Fruit fly (Drosophila melanogaster): ENCODE measurements around the gene hid.

Gene hid

DNA sequence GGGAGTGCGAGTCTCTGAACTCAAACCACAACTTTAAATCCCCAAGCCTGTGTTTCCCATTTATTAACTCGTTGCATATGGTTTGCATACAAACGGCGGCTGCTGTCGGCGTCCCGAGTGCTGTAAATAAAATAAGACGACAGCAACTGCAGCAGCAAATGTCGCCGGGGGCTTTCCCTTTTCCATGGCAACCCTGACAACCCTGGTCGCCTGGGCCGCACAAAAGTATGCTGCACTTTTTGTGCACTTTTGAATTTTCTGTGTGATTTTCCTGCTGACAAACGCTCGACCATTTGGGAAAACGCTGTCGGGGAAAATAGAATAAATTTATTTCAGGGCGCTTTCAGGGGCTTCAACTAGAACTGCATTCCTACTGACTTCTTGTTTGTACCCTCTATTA is 31.3 kb downstream of the hid start (continued):
- TF ChIP-seq CG9817 (tag; optimal IDR thresholded peaks at IDR 0.05) (no peak), br (optimal IDR thresholded peaks at IDR 0.05) (no peak), Lhr (GFP tag; optimal IDR thresholded peaks at IDR 0.05) (peak; percentile 32), PHDP (tag; optimal IDR thresholded peaks at IDR 0.05) (no peak), CG12104 (GFP tag; optimal IDR thresholded peaks at IDR 0.05) (no peak), sna (GFP tag; IDR thresholded peaks at IDR 0.05; ENCODE audit: partially characterized antibody) (0 out of 2 replicates have a peak, but pooled peaks have one; percentile 30), zfh1 (GFP tag; IDR thresholded peaks at IDR 0.05) (peak; percentile 34; the same call in 1 of the 3 replicates), CG10267 (tag; optimal IDR thresholded peaks at IDR 0.05) (no peak), rib (GFP tag; IDR thresholded peaks at IDR 0.05) (no peak), Nf-YA (GFP tag; IDR thresholded peaks at IDR 0.05) (no peak), Elba2 (GFP tag; optimal IDR thresholded peaks at IDR 0.05) (no peak), en (GFP tag; optimal IDR thresholded peaks at IDR 0.05) (no peak), CG2202 (tag; optimal IDR thresholded peaks at IDR 0.05) (no peak), sima (GFP tag; optimal IDR thresholded peaks at IDR 0.05) (no peak), croc (GFP tag; conservative IDR thresholded peaks at IDR 0.05) (no peak), E2f2 (GFP tag; IDR thresholded peaks at IDR 0.05) (no peak), sim (GFP tag; IDR thresholded peaks at IDR 0.05) (no peak), CG6654 (GFP tag; optimal IDR thresholded peaks at IDR 0.05) (no peak), CG7745 (tag; optimal IDR thresholded peaks at IDR 0.05) (no peak), otp (GFP tag; IDR thresholded peaks at IDR 0.05) (peak; percentile 21; the same call in 1 of the 3 replicates), lbe (GFP tag; optimal IDR thresholded peaks at IDR 0.05) (no peak), Mad (GFP tag; optimal IDR thresholded peaks at IDR 0.05) (no peak), ara (GFP tag; IDR thresholded peaks at IDR 0.05) (0 out of 2 replicates have a peak, but pooled peaks have one; percentile 15), CTCF (GFP tag; optimal IDR thresholded peaks at IDR 0.05) (peak; percentile 47), CG18476 (GFP tag; optimal IDR thresholded peaks at IDR 0.05) (no peak), eyg (GFP tag; optimal IDR thresholded peaks at IDR 0.05) (no peak), stwl (tag; optimal IDR thresholded peaks at IDR 0.05) (peak; percentile 97), CG42726 (GFP tag; IDR thresholded peaks at IDR 0.05; ENCODE audit: partially characterized antibody) (peak; percentile 31; the same call in 1 of the 2 replicates), grn (GFP tag; optimal IDR thresholded peaks at IDR 0.05) (no peak), D19B (GFP tag; optimal IDR thresholded peaks at IDR 0.05) (no peak), gsb (GFP tag; IDR thresholded peaks at IDR 0.05) (no peak), Fer1 (GFP tag; optimal IDR thresholded peaks at IDR 0.05) (no peak), amos (GFP tag; IDR thresholded peaks at IDR 0.05; ENCODE audit: partially characterized antibody) (0 out of 2 replicates have a peak, but pooled peaks have one; percentile 15), CG5953 (GFP tag; IDR thresholded peaks at IDR 0.05) (no peak), abd-A (tag; optimal IDR thresholded peaks at IDR 0.05) (no peak), CG7556 (GFP tag; optimal IDR thresholded peaks at IDR 0.05) (no peak), Blimp-1 (GFP tag; optimal IDR thresholded peaks at IDR 0.05) (peak; percentile 32), hbn (GFP tag; IDR thresholded peaks at IDR 0.05; ENCODE audit: partially characterized antibody) (no peak), Bgb (GFP tag; IDR thresholded peaks at IDR 0.05; ENCODE audit: partially characterized antibody) (no peak), Opbp (GFP tag; IDR thresholded peaks at IDR 0.05; ENCODE audit: partially characterized antibody) (peak; percentile 62; the same call in 2 of the 3 replicates), bab2 (GFP tag; optimal IDR thresholded peaks at IDR 0.05) (no peak), CG10321 (GFP tag; IDR thresholded peaks at IDR 0.05) (no peak), CG13775 (GFP tag; optimal IDR thresholded peaks at IDR 0.05) (no peak), Fer3 (tag; optimal IDR thresholded peaks at IDR 0.05) (no peak), pita (GFP tag; optimal IDR thresholded peaks at IDR 0.05) (no peak), sqz (GFP tag; optimal IDR thresholded peaks at IDR 0.05) (no peak), CG1529 (GFP tag; optimal IDR thresholded peaks at IDR 0.05) (no peak), esg (GFP tag; conservative IDR thresholded peaks at IDR 0.05) (no peak), ci (GFP tag; IDR thresholded peaks at IDR 0.05) (peak; percentile 68; the same call in 2 of the 3 replicates), CG30403 (GFP tag; optimal IDR thresholded peaks at IDR 0.05) (no peak), mld (GFP tag; IDR thresholded peaks at IDR 0.05; ENCODE audit: partially characterized antibody) (no peak)

Measured in whole organism, embryonic.